Worm (Caenorhabditis elegans) whole organism, midembryonic: ENCODE measurements around the gene ugt-17.

Experiments
- T22C8.4 ChIP-seq: fragments of 200-800 bp; sonication (Bioruptor generic); IDR thresholded peaks from 2 replicates; pipeline ENCODE4 v1.3.6; 2022; ENCODE audit warnings: missing genetic modification characterization, missing compliant biosample characterization
- cog-1 ChIP-seq: sonication (generic microtip); optimal IDR thresholded peaks from 2 replicates; lab custom pipeline; 2016; ENCODE audit warnings: missing genetic modification characterization, missing compliant biosample characterization
- flt-1 ChIP-seq: fragments of 200-800 bp; sonication (Bioruptor generic); IDR thresholded peaks from 2 replicates; pipeline ENCODE4 v1.3.6; 2022; ENCODE audit warnings: missing genetic modification characterization, missing compliant biosample characterization
- klf-2 ChIP-seq: fragments of 200-800 bp; sonication (Bioruptor generic); conservative IDR thresholded peaks from 2 replicates; pipeline ENCODE4 v1.3.6; 2022; ENCODE audit warnings: missing genetic modification reagents, missing genetic modification characterization, missing compliant biosample characterization
- med-1 ChIP-seq: sonication (generic microtip); optimal IDR thresholded peaks from 2 replicates; lab custom pipeline; 2017; ENCODE audit warnings: missing genetic modification characterization, mild to moderate bottlenecking, missing compliant biosample characterization, antibody characterized with exemption, missing genetic modification reagents; ENCODE audit not compliant: insufficient read depth
- ref-1 ChIP-seq: fragments of 200-800 bp; sonication (Bioruptor generic); conservative IDR thresholded peaks from 2 replicates; pipeline ENCODE4 v1.3.6; 2022; ENCODE audit warnings: missing genetic modification reagents, missing genetic modification characterization, missing compliant biosample characterization
- tab-1 ChIP-seq: fragments of 200-800 bp; sonication (Bioruptor generic); IDR thresholded peaks from 2 replicates; pipeline ENCODE4 v1.3.6; 2022; ENCODE audit warnings: missing genetic modification characterization, missing compliant biosample characterization
- ztf-23 ChIP-seq: fragments of 200-800 bp; sonication (Bioruptor generic); IDR thresholded peaks from 2 replicates; pipeline ENCODE4 v1.3.6; 2022; ENCODE audit warnings: missing genetic modification reagents, missing genetic modification characterization, missing compliant biosample characterization
- ztf-29 ChIP-seq: fragments of 200-800 bp; sonication (Bioruptor generic); IDR thresholded peaks from 2 replicates; pipeline ENCODE4 v1.3.6; 2022; ENCODE audit warnings: missing genetic modification reagents, missing genetic modification characterization, missing compliant biosample characterization

Gene ugt-17

ce11 chrV:10103811-10104210 lies 953 bp downstream of the ugt-17 start:
- TF ChIP-seq tab-1 (GFP tag; lab: Robert Waterston, UW) (no peak), cog-1 (tag; lab: Kevin White, UChicago) (no peak), ztf-29 (GFP tag; lab: Robert Waterston, UW) (no peak), flt-1 (no peak), ref-1 (GFP tag; lab: Robert Waterston, UW) (no peak), med-1 (GFP tag; lab: Kevin White, UChicago) (no peak), ztf-23 (GFP tag; lab: Robert Waterston, UW) (no peak), T22C8.4 (GFP tag; lab: Robert Waterston, UW) (no peak), klf-2 (GFP tag; lab: Robert Waterston, UW) (no peak)

ce11 chrV:10101916-10102315 lies 2.8 kb downstream of the ugt-17 start, which contains the start of gene C08B6.14:
Gene C08B6.14 (minus strand): TSS chrV:10102016.
- TF ChIP-seq ref-1 (GFP tag; lab: Robert Waterston, UW) (no peak), cog-1 (tag; lab: Kevin White, UChicago) (no peak), flt-1 (no peak), ztf-29 (GFP tag; lab: Robert Waterston, UW) (no peak), klf-2 (GFP tag; lab: Robert Waterston, UW) (no peak), T22C8.4 (GFP tag; lab: Robert Waterston, UW) (no peak), tab-1 (GFP tag; lab: Robert Waterston, UW) (no peak), ztf-23 (GFP tag; lab: Robert Waterston, UW) (no peak), med-1 (GFP tag; lab: Kevin White, UChicago) (no peak)

ce11 chrV:10098429-10098828 lies 6.3 kb downstream of the ugt-17 start, which contains the start of gene ugt-47:
Gene ugt-47 (minus strand): TSS chrV:10098597.
- no peak for TF ChIP-seq ztf-29 (GFP tag; lab: Robert Waterston, UW)
- TF ChIP-seq cog-1 (tag; lab: Kevin White, UChicago) = no peak
- TF ChIP-seq flt-1 = no peak
- TF ChIP-seq ztf-23 (GFP tag; lab: Robert Waterston, UW) = no peak
- no peak for TF ChIP-seq med-1 (GFP tag; lab: Kevin White, UChicago)
- TF ChIP-seq ref-1 (GFP tag; lab: Robert Waterston, UW) = no peak

- TF ChIP-seq ztf-29 (GFP tag; lab: Robert Waterston, UW) (no peak), tab-1 (GFP tag; lab: Robert Waterston, UW) (no peak), flt-1 (no peak), ztf-23 (GFP tag; lab: Robert Waterston, UW) (no peak), med-1 (GFP tag; lab: Kevin White, UChicago) (no peak), klf-2 (GFP tag; lab: Robert Waterston, UW) (no peak), T22C8.4 (GFP tag; lab: Robert Waterston, UW) (no peak), ref-1 (GFP tag; lab: Robert Waterston, UW) (no peak), cog-1 (tag; lab: Kevin White, UChicago) (no peak)
These were observed 7.8 kb downstream of the ugt-17 start for ce11 chrV:10096932-10097331.

- TF ChIP-seq cog-1 (tag; lab: Kevin White, UChicago) (no peak), ref-1 (GFP tag; lab: Robert Waterston, UW) (no peak), klf-2 (GFP tag; lab: Robert Waterston, UW) (no peak)
These were observed 10.4 kb downstream of the ugt-17 start, which contains the start of gene srd-49 for ce11 chrV:10094374-10094773. Gene srd-49 (plus strand): TSS chrV:10094674.

- TF ChIP-seq T22C8.4 (GFP tag; lab: Robert Waterston, UW) (no peak), cog-1 (tag; lab: Kevin White, UChicago) (no peak)
These were observed 13.6 kb downstream of the ugt-17 start, which contains the start of gene R04B5.11 for ce11 chrV:10091152-10091551. Gene R04B5.11 (minus strand): TSS chrV:10091252.

- no peak for TF ChIP-seq tab-1 (GFP tag; lab: Robert Waterston, UW)
- TF ChIP-seq ref-1 (GFP tag; lab: Robert Waterston, UW) = no peak
- TF ChIP-seq klf-2 (GFP tag; lab: Robert Waterston, UW) = no peak
- no peak for TF ChIP-seq ztf-29 (GFP tag; lab: Robert Waterston, UW)
- TF ChIP-seq med-1 (GFP tag; lab: Kevin White, UChicago) = no peak
- TF ChIP-seq T22C8.4 (GFP tag; lab: Robert Waterston, UW) = no peak
- no peak for TF ChIP-seq flt-1
These were observed 14.3 kb downstream of the ugt-17 start, which contains the start of gene R04B5.7 for ce11 chrV:10090461-10090860. Gene R04B5.7 (minus strand): TSS chrV:10090561.

- TF ChIP-seq flt-1 (no peak), T22C8.4 (GFP tag; lab: Robert Waterston, UW) (no peak), med-1 (GFP tag; lab: Kevin White, UChicago) (no peak), ref-1 (GFP tag; lab: Robert Waterston, UW) (no peak), ztf-23 (GFP tag; lab: Robert Waterston, UW) (no peak), tab-1 (GFP tag; lab: Robert Waterston, UW) (no peak), cog-1 (tag; lab: Kevin White, UChicago) (no peak), ztf-29 (GFP tag; lab: Robert Waterston, UW) (no peak), klf-2 (GFP tag; lab: Robert Waterston, UW) (no peak)
These were observed 17.7 kb downstream of the ugt-17 start, which contains the start of gene R04B5.5 for ce11 chrV:10087103-10087502. Gene R04B5.5 (plus strand): TSS chrV:10087480.

- no peak for TF ChIP-seq flt-1
These were observed 18.6 kb downstream of the ugt-17 start for ce11 chrV:10086141-10086540.

ce11 chrV:10084864-10085263 lies 19.9 kb downstream of the ugt-17 start, which contains the start of gene R04B5.6:
Gene R04B5.6 (plus strand): TSS chrV:10085164.
- TF ChIP-seq tab-1 (GFP tag; lab: Robert Waterston, UW) = no peak
- TF ChIP-seq ref-1 (GFP tag; lab: Robert Waterston, UW) = no peak
- no peak for TF ChIP-seq cog-1 (tag; lab: Kevin White, UChicago)
- no peak for TF ChIP-seq ztf-23 (GFP tag; lab: Robert Waterston, UW)
- TF ChIP-seq klf-2 (GFP tag; lab: Robert Waterston, UW) = no peak
- no peak for TF ChIP-seq med-1 (GFP tag; lab: Kevin White, UChicago)
- no peak for TF ChIP-seq ztf-29 (GFP tag; lab: Robert Waterston, UW)
- no peak for TF ChIP-seq T22C8.4 (GFP tag; lab: Robert Waterston, UW)
- TF ChIP-seq flt-1 = no peak
